Worm (Caenorhabditis elegans) whole organism, young adult: ENCODE data around the gene ZK994.6.

Source experiments
- F10E7.11 ChIP-seq: sonication (generic microtip); optimal IDR thresholded peaks from 2 replicates; lab custom pipeline; 2017; ENCODE audit warnings: mild to moderate bottlenecking, missing genetic modification characterization, moderate library complexity, missing compliant biosample characterization
- F23B12.7 ChIP-seq: sonication (generic microtip); optimal IDR thresholded peaks from 2 replicates; lab custom pipeline; 2017; ENCODE audit warnings: missing genetic modification characterization, mild to moderate bottlenecking, missing compliant biosample characterization, antibody characterized with exemption, moderate library complexity; ENCODE audit not compliant: insufficient read depth
- F52B5.7 ChIP-seq: sonication (generic microtip); optimal IDR thresholded peaks from 2 replicates; lab custom pipeline; 2016; ENCODE audit warnings: mild to moderate bottlenecking, missing genetic modification characterization, missing compliant biosample characterization
- F57C9.4 ChIP-seq: sonication (generic microtip); optimal IDR thresholded peaks from 2 replicates; lab custom pipeline; 2017; ENCODE audit warnings: mild to moderate bottlenecking, missing genetic modification characterization, missing compliant biosample characterization
- Y53G8AR.9 ChIP-seq: fragments of 200-800 bp; sonication (Bioruptor generic); conservative IDR thresholded peaks from 2 replicates; pipeline ENCODE4 v1.3.6; 2022; ENCODE audit warnings: missing genetic modification reagents, missing genetic modification characterization, missing compliant biosample characterization
- Y95B8A.8 ChIP-seq: fragments of 200-800 bp; sonication (Bioruptor generic); IDR thresholded peaks from 2 replicates; pipeline ENCODE4 v1.3.6; 2022; ENCODE audit warnings: missing genetic modification reagents, missing genetic modification characterization, missing compliant biosample characterization
- attf-6 ChIP-seq: fragments of 200-800 bp; sonication (Bioruptor generic); IDR thresholded peaks from 2 replicates; pipeline ENCODE4 v1.3.6; 2022; ENCODE audit warnings: missing genetic modification reagents, missing genetic modification characterization, missing compliant biosample characterization
- ceh-91 ChIP-seq: fragments of 200-800 bp; sonication (Bioruptor generic); IDR thresholded peaks from 2 replicates; pipeline ENCODE4 v1.3.6; 2022; ENCODE audit warnings: missing genetic modification reagents, missing genetic modification characterization, missing compliant biosample characterization
- dox-1 ChIP-seq: fragments of 200-800 bp; sonication (Bioruptor generic); IDR thresholded peaks from 2 replicates; pipeline ENCODE4 v1.3.6; 2022; ENCODE audit warnings: missing genetic modification reagents, missing genetic modification characterization, missing compliant biosample characterization
- dpff-1 ChIP-seq: sonication (generic microtip); optimal IDR thresholded peaks from 2 replicates; lab custom pipeline; 2017; ENCODE audit warnings: mild to moderate bottlenecking, missing genetic modification characterization, missing compliant biosample characterization
- dpl-1 ChIP-seq: fragments of 150-350 bp; optimal IDR thresholded peaks from 2 replicates; lab custom pipeline; 2014; ENCODE audit warnings: missing biosample characterization, missing genetic modification reagents, missing genetic modification characterization
- egrh-3 ChIP-seq: fragments of 200-800 bp; sonication (Bioruptor generic); IDR thresholded peaks from 2 replicates; pipeline ENCODE4 v1.3.6; 2022; ENCODE audit warnings: missing genetic modification reagents, missing genetic modification characterization, missing compliant biosample characterization
- ets-4 ChIP-seq: fragments of 200-800 bp; sonication (Bioruptor generic); optimal IDR thresholded peaks from 2 replicates; lab custom pipeline; 2018; ENCODE audit warnings: mild to moderate bottlenecking, missing genetic modification characterization, missing compliant biosample characterization
- fkh-3 ChIP-seq: sonication (generic microtip); optimal IDR thresholded peaks from 2 replicates; lab custom pipeline; 2016; ENCODE audit warnings: mild to moderate bottlenecking, missing genetic modification characterization, missing compliant biosample characterization
- hlh-12 ChIP-seq: sonication (generic microtip); optimal IDR thresholded peaks from 2 replicates; lab custom pipeline; 2016; ENCODE audit warnings: missing genetic modification characterization, missing compliant biosample characterization
- hmg-1.2 ChIP-seq: fragments of 200-800 bp; sonication (Bioruptor generic); IDR thresholded peaks from 2 replicates; pipeline ENCODE4 v1.3.6; 2022; ENCODE audit warnings: missing genetic modification reagents, missing genetic modification characterization, missing compliant biosample characterization
- lin-26 ChIP-seq: fragments of 200-800 bp; sonication (Bioruptor generic); IDR thresholded peaks from 2 replicates; pipeline ENCODE4 v1.3.6; 2022; ENCODE audit warnings: missing genetic modification reagents, missing genetic modification characterization, missing compliant biosample characterization
- lin-40 ChIP-seq: sonication (generic microtip); optimal IDR thresholded peaks from 2 replicates; lab custom pipeline; 2016; ENCODE audit warnings: missing genetic modification characterization, mild to moderate bottlenecking, missing compliant biosample characterization, missing genotype, missing genetic modification reagents
- nfya-1 ChIP-seq: sonication (generic microtip); optimal IDR thresholded peaks from 2 replicates; lab custom pipeline; 2017; ENCODE audit warnings: antibody characterized with exemption, missing compliant biosample characterization, missing genetic modification characterization, borderline replicate concordance; ENCODE audit not compliant: insufficient read depth
- nfya-2 ChIP-seq: fragments of 200-800 bp; sonication (Bioruptor generic); IDR thresholded peaks from 2 replicates; pipeline ENCODE4 v1.3.6; 2022; ENCODE audit warnings: missing genetic modification reagents, missing genetic modification characterization, missing compliant biosample characterization
- nhr-27 ChIP-seq: fragments of 200-800 bp; sonication (Bioruptor generic); optimal IDR thresholded peaks from 2 replicates; lab custom pipeline; 2018; ENCODE audit warnings: mild to moderate bottlenecking, missing genetic modification characterization, moderate library complexity, missing compliant biosample characterization
- nhr-90 ChIP-seq: sonication (generic microtip); optimal IDR thresholded peaks from 2 replicates; lab custom pipeline; 2016; ENCODE audit warnings: missing genotype, mild to moderate bottlenecking, missing genetic modification characterization, missing compliant biosample characterization
- rec-8 ChIP-seq, 2 experiments: sonication (generic microtip); optimal IDR thresholded peaks; 2 replicates each; lab custom pipeline; 2016; ENCODE audit warnings: mild to moderate bottlenecking in 2 of 2, missing genetic modification characterization in 2 of 2, missing genetic modification reagents in 2 of 2, missing genotype in 2 of 2, missing biosample characterization in 1 of 2, missing compliant biosample characterization in 1 of 2, moderate library complexity in 1 of 2
- repo-1 ChIP-seq: sonication (generic microtip); optimal IDR thresholded peaks from 2 replicates; lab custom pipeline; 2017; ENCODE audit warnings: mild to moderate bottlenecking, missing genetic modification characterization, missing compliant biosample characterization
- snpc-4 ChIP-seq, 5 experiments: fragments of 150-350 bp in 1 of 5; sonication (generic microtip) in 4 of 5; optimal IDR thresholded peaks; 2 replicates each; lab custom pipeline; 2014 to 2018; ENCODE audit warnings: missing genetic modification characterization in 5 of 5, missing biosample characterization in 3 of 5, antibody characterized with exemption in 2 of 5, mild to moderate bottlenecking in 2 of 5, missing compliant biosample characterization in 2 of 5, missing genotype in 2 of 5, moderate library complexity in 2 of 5, missing genetic modification reagents in 1 of 5
- tbp1 ChIP-seq: fragments of 200-800 bp; sonication (Bioruptor generic); optimal IDR thresholded peaks from 2 replicates; lab custom pipeline; 2018; ENCODE audit warnings: mild to moderate bottlenecking, missing genetic modification characterization, missing compliant biosample characterization
- xnd-1 ChIP-seq: sonication (generic microtip); optimal IDR thresholded peaks from 2 replicates; lab custom pipeline; 2016; ENCODE audit warnings: missing genotype, missing genetic modification reagents, missing genetic modification characterization, missing compliant biosample characterization
- ztf-25 ChIP-seq: fragments of 200-800 bp; sonication (Bioruptor generic); IDR thresholded peaks from 2 replicates; pipeline ENCODE4 v1.3.6; 2022; ENCODE audit warnings: missing genetic modification reagents, missing genetic modification characterization, missing compliant biosample characterization
- ztf-28 ChIP-seq: fragments of 200-800 bp; sonication (Bioruptor generic); IDR thresholded peaks from 2 replicates; pipeline ENCODE4 v1.3.6; 2022; ENCODE audit warnings: missing genetic modification reagents, missing genetic modification characterization, missing compliant biosample characterization

ZK994.6 gene

ce11 chrV:8495106-8495505 is 12.1 kb downstream of the ZK994.6 start (continued):
- TF ChIP-seq egrh-3 (GFP tag; lab: Robert Waterston, UW), result no peak
- TF ChIP-seq nhr-90 (tag; lab: Kevin White, UChicago), result peak; percentile 56

- no peak for TF ChIP-seq repo-1 (tag; lab: Kevin White, UChicago)
- TF ChIP-seq F52B5.7 (tag; lab: Kevin White, UChicago), result no peak
- no peak for TF ChIP-seq lin-26 (GFP tag; lab: Robert Waterston, UW)
These were observed 12.8 kb downstream of the ZK994.6 start, which contains the start of gene pxn-1 for ce11 chrV:8494260-8494939. Gene pxn-1, plus strand, starts transcription at chrV:8494889.

DNA sequence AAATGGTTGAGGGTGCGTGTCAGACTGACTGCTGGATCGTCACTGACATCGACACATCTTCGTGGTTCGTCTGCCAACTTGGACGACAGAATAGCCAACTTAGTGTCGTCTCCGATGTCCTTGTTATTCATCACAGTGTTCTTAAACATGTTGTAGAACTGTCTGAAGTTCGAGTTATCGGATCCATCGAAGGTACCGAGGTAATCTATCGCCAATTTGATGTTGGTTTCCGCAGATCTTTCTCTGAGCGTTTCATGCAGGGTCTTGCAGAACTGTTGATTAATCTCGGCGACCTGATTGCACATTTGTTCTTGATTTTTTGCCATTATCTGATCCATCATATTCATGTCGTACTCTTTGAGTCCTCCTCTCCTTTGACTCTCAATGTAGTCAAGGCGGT is 25.9 kb downstream of the ZK994.6 start:
- TF ChIP-seq ztf-28, result no peak
- TF ChIP-seq dpff-1 (tag; lab: Kevin White, UChicago), result no peak
- TF ChIP-seq snpc-4 (GFP tag; optimal IDR thresholded peaks at IDR 0.05; lab: Kevin White, UChicago), result no peak
- no peak for TF ChIP-seq snpc-4 (tag; optimal IDR thresholded peaks at IDR 0.05; lab: Kevin White, UChicago)
- no peak for TF ChIP-seq hlh-12 (tag; lab: Kevin White, UChicago)
- TF ChIP-seq nhr-27, result no peak
- no peak for TF ChIP-seq Y53G8AR.9 (GFP tag; lab: Robert Waterston, UW)
- TF ChIP-seq nfya-2 (GFP tag; lab: Robert Waterston, UW), result no peak
- TF ChIP-seq attf-6 (GFP tag; lab: Robert Waterston, UW), result no peak
- no peak for TF ChIP-seq fkh-3 (tag; lab: Kevin White, UChicago)
- no peak for TF ChIP-seq ets-4
- no peak for TF ChIP-seq F23B12.7 (tag; lab: Kevin White, UChicago)
- no peak for TF ChIP-seq hmg-1.2 (GFP tag; lab: Robert Waterston, UW)

DNA sequence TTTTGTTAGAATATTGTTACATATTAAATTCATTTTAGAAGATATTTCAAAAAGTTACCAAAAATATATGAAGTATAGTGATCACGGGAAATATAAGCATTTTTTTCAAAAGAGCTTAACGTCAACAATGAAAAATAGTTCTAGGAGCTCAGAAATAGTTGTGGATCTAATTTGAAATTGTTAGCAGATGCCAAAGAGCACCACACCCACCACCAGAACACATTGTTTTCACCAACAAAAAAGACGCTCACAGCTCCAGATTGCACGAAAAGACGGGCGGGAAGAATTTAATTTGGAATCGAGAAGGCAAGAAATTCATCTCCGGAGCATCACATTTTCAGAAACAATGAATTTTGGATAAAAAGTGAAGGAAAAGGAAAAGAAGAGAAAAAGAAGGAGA is 36.3 kb downstream of the ZK994.6 start, which contains the start of gene gplb-1:
TSS of gene gplb-1 (minus strand) at position 337 of the 400 bp plus-strand sequence.
- no peak for TF ChIP-seq F10E7.11 (tag; lab: Kevin White, UChicago)
- no peak for TF ChIP-seq F57C9.4 (tag; lab: Kevin White, UChicago)
- TF ChIP-seq hmg-1.2 (GFP tag; lab: Robert Waterston, UW), result no peak
- TF ChIP-seq dpl-1, result no peak
- TF ChIP-seq Y95B8A.8 (GFP tag; lab: Robert Waterston, UW), result no peak

DNA sequence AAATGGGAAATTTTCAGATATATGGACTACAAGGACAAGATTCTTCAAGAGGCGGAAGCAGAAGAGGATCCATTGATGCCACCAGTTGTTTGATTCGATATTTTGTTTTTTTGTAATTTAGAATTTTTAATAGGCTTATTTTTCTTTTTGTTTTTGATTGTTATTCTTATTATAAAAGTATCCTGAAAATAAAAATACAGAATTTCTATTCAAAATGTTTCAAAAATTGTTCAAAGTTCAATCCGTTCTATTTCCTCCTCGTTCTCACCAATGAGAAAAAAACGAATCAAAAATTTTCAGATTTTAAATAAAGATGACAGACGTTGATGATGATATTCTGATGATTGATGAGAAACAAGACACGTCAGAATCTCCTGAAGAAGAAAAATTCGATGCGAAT is 38.5 kb downstream of the ZK994.6 start, which contains the start of gene phf-30:
TSS of gene phf-30 (plus strand) at position 301 of the 400 bp plus-strand sequence.
- TF ChIP-seq hlh-12 (tag; lab: Kevin White, UChicago), result no peak
- TF ChIP-seq rec-8 (tag; optimal IDR thresholded peaks at IDR 0.05; lab: Kevin White, UChicago), result no peak
- TF ChIP-seq ceh-91, result no peak
- TF ChIP-seq Y53G8AR.9 (GFP tag; lab: Robert Waterston, UW), result no peak
- TF ChIP-seq tbp1 (GFP tag; lab: Kevin White, UChicago), result no peak
- no peak for TF ChIP-seq xnd-1 (tag; lab: Kevin White, UChicago)
- no peak for TF ChIP-seq lin-40 (tag; lab: Kevin White, UChicago)
- TF ChIP-seq nfya-1, result no peak
- no peak for TF ChIP-seq dox-1
- no peak for TF ChIP-seq ztf-25 (GFP tag; lab: Robert Waterston, UW)
